ENCODE assay signal across 4 fruit fly cellular contexts in genomic region chr3L:12099329-12100031, dm6.
A peak's percentile ranks its signal among the peaks of the same experiment; 100 is the strongest.
TF ChIP-seq lines count a peak whose summit lies in the region.

No protein-coding gene starts in this region.

- TF ChIP-seq CTCF in whole organism, embryonic (GFP tag; optimal IDR thresholded peaks at IDR 0.05; lab: Kevin White, UChicago), result no peak

TF ChIP-seq in whole organism, embryonic, 481 proteins besides CTCF, POLR2A, EP300 and RAD21 (continues in another document):
- no peak for TF ChIP-seq shn (GFP tag; optimal IDR thresholded peaks at IDR 0.05; lab: Kevin White, UChicago)
- TF ChIP-seq CG9215 (GFP tag; IDR thresholded peaks at IDR 0.05; lab: Robert Waterston, UW), result no peak
- TF ChIP-seq sc (optimal IDR thresholded peaks at IDR 0.05; lab: Kevin White, UChicago), result no peak
- no peak for TF ChIP-seq sc (GFP tag; optimal IDR thresholded peaks at IDR 0.05; lab: Kevin White, UChicago)
- no peak for TF ChIP-seq sna (GFP tag; IDR thresholded peaks at IDR 0.05; lab: Robert Waterston, UW; ENCODE audit: partially characterized antibody)
- no peak for TF ChIP-seq Deaf1 (tag; optimal IDR thresholded peaks at IDR 0.05; lab: Kevin White, UChicago)
- no peak for TF ChIP-seq fd96Cb (tag; optimal IDR thresholded peaks at IDR 0.05; lab: Kevin White, UChicago)
- TF ChIP-seq CG9609 (GFP tag; optimal IDR thresholded peaks at IDR 0.05; lab: Kevin White, UChicago), result no peak
- no peak for TF ChIP-seq CG30431 (GFP tag; optimal IDR thresholded peaks at IDR 0.05; lab: Kevin White, UChicago)
- TF ChIP-seq nerfin-2 (GFP tag; IDR thresholded peaks at IDR 0.05; lab: Robert Waterston, UW; ENCODE audit: partially characterized antibody), result no peak
- TF ChIP-seq MESR4 (GFP tag; optimal IDR thresholded peaks at IDR 0.05; lab: Kevin White, UChicago), result no peak
- TF ChIP-seq twi (tag; optimal IDR thresholded peaks at IDR 0.05; lab: Kevin White, UChicago), result peak; percentile 99
- TF ChIP-seq ttk (GFP tag; IDR thresholded peaks at IDR 0.05; lab: Robert Waterston, UW), result no peak
- peak; percentile 49 for TF ChIP-seq nom (GFP tag; optimal IDR thresholded peaks at IDR 0.05; lab: Kevin White, UChicago)
- TF ChIP-seq dysf (GFP tag; IDR thresholded peaks at IDR 0.05; lab: Robert Waterston, UW), result no peak
- peak; percentile 58 for TF ChIP-seq sens (GFP tag; lab: Kevin White, UChicago)
- TF ChIP-seq CG16779 (GFP tag; IDR thresholded peaks at IDR 0.05; lab: Robert Waterston, UW), result peak; percentile 19; the same call in 1 of the 2 replicates
- no peak for TF ChIP-seq Gug (GFP tag; IDR thresholded peaks at IDR 0.05; lab: Robert Waterston, UW)
- TF ChIP-seq Dp (GFP tag; optimal IDR thresholded peaks at IDR 0.05; lab: Kevin White, UChicago), result no peak
- no peak for TF ChIP-seq sim (GFP tag; IDR thresholded peaks at IDR 0.05; lab: Robert Waterston, UW)
- no peak for TF ChIP-seq Neu2 (GFP tag; optimal IDR thresholded peaks at IDR 0.05; lab: Kevin White, UChicago; ENCODE audit: borderline replicate concordance)
- TF ChIP-seq CG15514 (GFP tag; optimal IDR thresholded peaks at IDR 0.05; lab: Kevin White, UChicago), result no peak
- TF ChIP-seq CG11560 (tag; IDR thresholded peaks at IDR 0.05; lab: Robert Waterston, UW), result no peak
- no peak for TF ChIP-seq CG12942 (GFP tag; optimal IDR thresholded peaks at IDR 0.05; lab: Kevin White, UChicago)

TF ChIP-seq in whole organism, prepupa, 60 proteins besides CTCF, POLR2A, EP300 and RAD21 (continues in another document):
- peak; percentile 13 for TF ChIP-seq achi (GFP tag; optimal IDR thresholded peaks at IDR 0.05; lab: Kevin White, UChicago)
- peak; percentile 37 for TF ChIP-seq net (GFP tag; optimal IDR thresholded peaks at IDR 0.05; lab: Kevin White, UChicago)
- no peak for TF ChIP-seq CG15336 (GFP tag; IDR thresholded peaks at IDR 0.05; lab: Robert Waterston, UW)
- peak; percentile 59 for TF ChIP-seq dsx (GFP tag; optimal IDR thresholded peaks at IDR 0.05; lab: Kevin White, UChicago; ENCODE audit: poor library complexity, severe bottlenecking)
- TF ChIP-seq CG1621 (tag; optimal IDR thresholded peaks at IDR 0.05; lab: Kevin White, UChicago), result no peak
- no peak for TF ChIP-seq Blimp-1 (GFP tag; optimal IDR thresholded peaks at IDR 0.05; lab: Kevin White, UChicago)
- peak; percentile 47 for TF ChIP-seq CG8632 (GFP tag; optimal IDR thresholded peaks at IDR 0.05; lab: Kevin White, UChicago)
- peak; percentile 7 for TF ChIP-seq Sox102F (GFP tag; optimal IDR thresholded peaks at IDR 0.05; lab: Kevin White, UChicago)
- TF ChIP-seq Ets96B (tag; optimal IDR thresholded peaks at IDR 0.05; lab: Kevin White, UChicago), result peak; percentile 78
- peak; percentile 27 for TF ChIP-seq OdsH (GFP tag; optimal IDR thresholded peaks at IDR 0.05; lab: Kevin White, UChicago)
- TF ChIP-seq CG10631 (GFP tag; optimal IDR thresholded peaks at IDR 0.05; lab: Kevin White, UChicago), result peak; percentile 55
- TF ChIP-seq spab (GFP tag; optimal IDR thresholded peaks at IDR 0.05; lab: Kevin White, UChicago), result peak; percentile 53
- TF ChIP-seq fd59A (GFP tag; optimal IDR thresholded peaks at IDR 0.05; lab: Kevin White, UChicago), result peak; percentile 7
- TF ChIP-seq CG10669 (GFP tag; optimal IDR thresholded peaks at IDR 0.05; lab: Kevin White, UChicago), result peak; percentile 43
- peak; percentile 22 for TF ChIP-seq Met (GFP tag; optimal IDR thresholded peaks at IDR 0.05; lab: Kevin White, UChicago)
- TF ChIP-seq Hr38 (GFP tag; optimal IDR thresholded peaks at IDR 0.05; lab: Kevin White, UChicago), result no peak
- peak; percentile 48 for TF ChIP-seq esn (GFP tag; optimal IDR thresholded peaks at IDR 0.05; lab: Kevin White, UChicago)
- peak; percentile 13 for TF ChIP-seq Sox15 (GFP tag; optimal IDR thresholded peaks at IDR 0.05; lab: Kevin White, UChicago)
- TF ChIP-seq CG34406 (GFP tag; optimal IDR thresholded peaks at IDR 0.05; lab: Kevin White, UChicago), result peak; percentile 21
- TF ChIP-seq CG6808 (GFP tag; optimal IDR thresholded peaks at IDR 0.05; lab: Kevin White, UChicago), result peak; percentile 61
- TF ChIP-seq ss (GFP tag; optimal IDR thresholded peaks at IDR 0.05; lab: Kevin White, UChicago), result peak; percentile 72 to 81
- TF ChIP-seq CG16779 (tag; optimal IDR thresholded peaks at IDR 0.05; lab: Kevin White, UChicago), result no peak
- peak; percentile 88 for TF ChIP-seq Eip78C (GFP tag; lab: Kevin White, UChicago)
- peak; percentile 7 for TF ChIP-seq topi (GFP tag; optimal IDR thresholded peaks at IDR 0.05; lab: Kevin White, UChicago)

TF ChIP-seq in whole organism, pupa, 21 proteins besides CTCF, POLR2A, EP300 and RAD21:
- TF ChIP-seq CG34367 (tag; optimal IDR thresholded peaks at IDR 0.05; lab: Kevin White, UChicago), result peak; percentile 37
- no peak for TF ChIP-seq CG10348 (GFP tag; IDR thresholded peaks at IDR 0.05; lab: Robert Waterston, UW)
- TF ChIP-seq Snoo (tag; optimal IDR thresholded peaks at IDR 0.05; lab: Kevin White, UChicago), result peak; percentile 31
- TF ChIP-seq CG9948 (tag; optimal IDR thresholded peaks at IDR 0.05; lab: Kevin White, UChicago), result peak; percentile 71
- peak; percentile 81 for TF ChIP-seq CG15710 (tag; optimal IDR thresholded peaks at IDR 0.05; lab: Kevin White, UChicago)
- 0 out of 3 replicates have a peak, but pooled peaks have one; percentile 6 for TF ChIP-seq fd96Ca (GFP tag; IDR thresholded peaks at IDR 0.05; lab: Robert Waterston, UW)
- TF ChIP-seq gl (tag; optimal IDR thresholded peaks at IDR 0.05; lab: Kevin White, UChicago), result peak; percentile 16
- peak; percentile 26; the same call in 2 of the 3 replicates for TF ChIP-seq CG4496 (GFP tag; IDR thresholded peaks at IDR 0.05; lab: Robert Waterston, UW)
- peak; percentile 43 for TF ChIP-seq CG14655 (GFP tag; optimal IDR thresholded peaks at IDR 0.05; lab: Kevin White, UChicago)
- TF ChIP-seq rn (GFP tag; IDR thresholded peaks at IDR 0.05; lab: Robert Waterston, UW), result no peak
- TF ChIP-seq CG8301 (tag; optimal IDR thresholded peaks at IDR 0.05; lab: Kevin White, UChicago), result no peak
- TF ChIP-seq CG12605 (GFP tag; IDR thresholded peaks at IDR 0.05; lab: Robert Waterston, UW), result no peak
- TF ChIP-seq D1 (tag; optimal IDR thresholded peaks at IDR 0.05; lab: Kevin White, UChicago), result peak; percentile 64
- no peak for TF ChIP-seq EcR (GFP tag; optimal IDR thresholded peaks at IDR 0.05; lab: Kevin White, UChicago)
- TF ChIP-seq Ets98B (GFP tag; IDR thresholded peaks at IDR 0.05; lab: Robert Waterston, UW), result no peak
- no peak for TF ChIP-seq CG32121 (GFP tag; IDR thresholded peaks at IDR 0.05; lab: Robert Waterston, UW)
- TF ChIP-seq CG13204 (GFP tag; optimal IDR thresholded peaks at IDR 0.05; lab: Kevin White, UChicago), result peak; percentile 27
- peak; percentile 8 for TF ChIP-seq Pif1A (GFP tag; optimal IDR thresholded peaks at IDR 0.05; lab: Kevin White, UChicago)
- TF ChIP-seq Pif1B (GFP tag; optimal IDR thresholded peaks at IDR 0.05; lab: Kevin White, UChicago), result no peak
- TF ChIP-seq CG17806 (tag; optimal IDR thresholded peaks at IDR 0.05; lab: Kevin White, UChicago), result peak; percentile 59
- peak; percentile 87 for TF ChIP-seq CG8159 (tag; optimal IDR thresholded peaks at IDR 0.05; lab: Kevin White, UChicago)

TF ChIP-seq in whole organism, wandering third instar larva, 38 proteins besides CTCF, POLR2A, EP300 and RAD21:
- TF ChIP-seq Hr83 (GFP tag; optimal IDR thresholded peaks at IDR 0.05; lab: Kevin White, UChicago; ENCODE audit: poor library complexity, severe bottlenecking), result no peak
- TF ChIP-seq fru (GFP tag; optimal IDR thresholded peaks at IDR 0.05; lab: Kevin White, UChicago), result peak; percentile 32
- TF ChIP-seq woc (GFP tag; optimal IDR thresholded peaks at IDR 0.05; lab: Kevin White, UChicago), result no peak
- peak; percentile 58 for TF ChIP-seq HLH106 (tag; optimal IDR thresholded peaks at IDR 0.05; lab: Kevin White, UChicago)
- peak; percentile 49 for TF ChIP-seq OdsH (GFP tag; optimal IDR thresholded peaks at IDR 0.05; lab: Kevin White, UChicago)
- peak; percentile 54 for TF ChIP-seq psq (GFP tag; optimal IDR thresholded peaks at IDR 0.05; lab: Kevin White, UChicago)
- peak; percentile 7 for TF ChIP-seq h (GFP tag; optimal IDR thresholded peaks at IDR 0.05; lab: Kevin White, UChicago)
- peak; percentile 28 for TF ChIP-seq brk (GFP tag; optimal IDR thresholded peaks at IDR 0.05; lab: Kevin White, UChicago)
- TF ChIP-seq foxo (GFP tag; optimal IDR thresholded peaks at IDR 0.05; lab: Kevin White, UChicago), result peak in 1 of 2 experiments; percentile 62
- peak; percentile 2 for TF ChIP-seq rgr (GFP tag; optimal IDR thresholded peaks at IDR 0.05; lab: Kevin White, UChicago)
- TF ChIP-seq Sp1 (GFP tag; optimal IDR thresholded peaks at IDR 0.05; lab: Kevin White, UChicago), result peak; percentile 69
- TF ChIP-seq Vsx2 (GFP tag; optimal IDR thresholded peaks at IDR 0.05; lab: Kevin White, UChicago; ENCODE audit: partially characterized antibody), result no peak

Comparison
In these comparisons a context has a peak if more than half of its experiments do, and no peak if none do; other contexts are left out.
1. Of the 7 proteins assayed by ChIP-seq in both whole organism, embryonic and whole organism, prepupa: peak only in whole organism, embryonic: CG16779; only in whole organism, prepupa: Sox102F; in both: none; in neither: 5.